Worm (Caenorhabditis elegans): Measurements from ENCODE around the gene crt-1.
A peak's percentile ranks its signal among the peaks of the same experiment; 100 is the strongest.

crt-1 gene

DNA sequence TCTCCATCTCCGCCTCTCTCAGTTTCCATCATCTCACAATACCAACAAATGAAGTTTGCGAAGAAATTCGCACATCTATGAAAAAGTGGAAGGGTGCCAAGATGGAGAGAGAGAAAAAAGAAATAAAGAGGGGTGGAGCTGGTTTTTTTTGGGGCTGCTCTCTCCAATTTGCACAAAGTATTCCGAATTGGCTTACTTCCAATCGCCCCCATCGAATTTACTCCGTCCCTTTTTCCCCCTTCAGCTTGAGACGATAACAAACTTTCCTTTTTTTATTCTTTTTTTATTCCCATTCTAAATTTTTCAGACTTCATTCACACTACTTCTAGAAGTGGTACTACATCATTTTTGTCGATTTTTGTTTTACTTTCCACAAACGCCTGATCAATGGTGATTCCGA is 30.8 kb upstream of the crt-1 start, which contains the start of gene exp-2:
TSS of gene exp-2 (plus strand) at position 301 of the 400 bp plus-strand sequence.
- TF ChIP-seq efl-3 (GFP tag; optimal IDR thresholded peaks at IDR 0.05) (no peak), lin-14 (GFP tag; optimal IDR thresholded peaks at IDR 0.05) (peak; percentile 18), blmp-1 (tag; optimal IDR thresholded peaks at IDR 0.05) (no peak), snu-23 (GFP tag; optimal IDR thresholded peaks at IDR 0.05) (no peak), alr-1 (tag; optimal IDR thresholded peaks at IDR 0.05; ENCODE audit: borderline replicate concordance) (no peak), mdl-1 (tag; optimal IDR thresholded peaks at IDR 0.05) (no peak)

DNA sequence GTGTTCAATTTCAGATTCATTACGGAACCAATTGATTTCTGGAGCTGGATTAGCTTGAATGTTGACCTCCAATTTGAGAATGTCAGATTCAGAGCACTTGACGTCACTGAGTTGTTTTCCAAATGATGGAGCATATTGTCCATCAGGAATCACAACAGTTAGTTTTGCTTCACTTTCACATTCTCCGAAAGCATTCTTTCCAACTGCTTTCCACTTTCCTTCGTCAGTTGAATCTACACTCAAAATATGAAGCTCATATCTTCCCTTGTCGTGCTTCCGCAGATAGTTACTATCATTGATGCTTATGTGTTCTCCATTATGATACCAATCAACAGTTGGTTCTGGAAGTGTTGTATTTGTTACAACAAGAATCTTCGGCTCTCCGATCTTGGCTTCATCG is 28.0 kb upstream of the crt-1 start:
- TF ChIP-seq nhr-20 (tag; optimal IDR thresholded peaks at IDR 0.05): no peak
- TF ChIP-seq efl-1 (optimal IDR thresholded peaks at IDR 0.05): no peak
- TF ChIP-seq efl-1 (GFP tag; optimal IDR thresholded peaks at IDR 0.05 in 1 of 2): peak in 1 of 2 experiments; percentile 49
- no peak for TF ChIP-seq ama-1 (optimal IDR thresholded peaks at IDR 0.05)
- TF ChIP-seq blmp-1 (tag; optimal IDR thresholded peaks at IDR 0.05): no peak
- TF ChIP-seq tlp-1 (tag; optimal IDR thresholded peaks at IDR 0.05): no peak

DNA sequence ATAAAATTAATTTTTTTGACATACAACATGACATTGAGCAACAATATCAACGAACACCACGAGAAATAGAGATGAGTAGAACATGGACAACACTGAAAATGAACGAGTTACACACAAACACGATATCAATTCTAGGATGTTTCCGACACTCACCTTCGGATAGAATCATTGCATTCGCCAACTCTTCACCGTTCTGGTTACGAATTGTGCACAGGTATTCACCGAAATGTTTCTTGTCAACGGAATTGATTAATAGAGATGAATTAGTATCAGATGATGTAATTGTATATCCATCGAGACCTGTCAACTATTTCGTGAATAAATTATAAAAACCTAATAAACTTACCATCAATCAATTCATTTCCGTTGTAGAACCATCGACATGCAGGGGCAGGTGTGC is 21.3 kb upstream of the crt-1 start:
- TF ChIP-seq lin-14 (GFP tag; optimal IDR thresholded peaks at IDR 0.05): no peak
- no peak for TF ChIP-seq nhr-19 (GFP tag; conservative IDR thresholded peaks at IDR 0.05)
- TF ChIP-seq ama-1 (optimal IDR thresholded peaks at IDR 0.05): no peak
- no peak for TF ChIP-seq fkh-8 (tag; optimal IDR thresholded peaks at IDR 0.05)
- no peak for TF ChIP-seq pax-3 (tag; optimal IDR thresholded peaks at IDR 0.05)
- no peak for TF ChIP-seq ceh-63 (GFP tag; optimal IDR thresholded peaks at IDR 0.05)
- TF ChIP-seq nhr-12 (tag; optimal IDR thresholded peaks at IDR 0.05): no peak
- TF ChIP-seq elt-2 (tag; optimal IDR thresholded peaks at IDR 0.05): no peak
- TF ChIP-seq unc-62 (GFP tag; optimal IDR thresholded peaks at IDR 0.05): no peak
- no peak for TF ChIP-seq isw-1 (GFP tag; IDR thresholded peaks at IDR 0.05)
- no peak for TF ChIP-seq unc-30 (tag; optimal IDR thresholded peaks at IDR 0.05)
- no peak for TF ChIP-seq rnt-1 (tag; optimal IDR thresholded peaks at IDR 0.05)

DNA sequence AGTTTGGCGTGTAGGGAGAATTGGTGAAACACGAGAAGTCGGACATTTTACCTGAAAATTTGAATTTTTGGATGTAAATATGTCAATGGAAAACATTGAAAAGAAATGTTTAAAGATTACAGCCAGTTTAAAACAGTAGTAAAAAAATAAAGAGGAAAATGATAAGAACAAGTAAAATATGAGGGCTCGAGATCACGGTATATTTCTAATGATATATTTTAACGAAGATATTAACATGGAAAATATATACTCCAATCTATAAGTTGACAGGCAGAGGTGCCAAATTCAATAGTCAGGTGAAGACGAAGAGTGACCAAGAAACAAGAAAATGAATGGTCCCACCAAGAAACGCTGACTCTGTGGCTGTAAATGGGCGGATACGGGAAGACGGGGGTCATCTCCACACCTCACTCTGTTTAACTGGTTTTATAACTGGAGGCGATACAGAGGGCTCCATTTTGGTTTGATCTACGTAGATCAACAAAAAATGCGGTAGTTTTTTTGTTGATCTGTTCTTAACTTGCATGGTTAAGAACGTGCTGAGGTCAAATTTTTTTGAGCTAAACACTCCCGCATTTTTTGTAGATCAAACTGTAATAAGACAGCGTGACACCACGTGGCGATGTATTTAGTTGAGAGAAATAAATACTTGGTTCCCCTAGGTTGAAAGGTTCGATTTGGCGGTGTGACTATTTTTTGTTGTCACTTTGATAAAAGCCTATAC is 20.0 kb upstream of the crt-1 start, which contains the start of gene ceh-49:
TSS of gene ceh-49 (minus strand) at position 51 of the 724 bp plus-strand sequence.
- TF ChIP-seq ztf-11 (tag; optimal IDR thresholded peaks at IDR 0.05) (no peak), nhr-90 (tag; optimal IDR thresholded peaks at IDR 0.05; ENCODE audit: poor library complexity) (no peak), mep-1 (tag; optimal IDR thresholded peaks at IDR 0.05) (no peak), egl-13 (tag; optimal IDR thresholded peaks at IDR 0.05) (no peak)

DNA sequence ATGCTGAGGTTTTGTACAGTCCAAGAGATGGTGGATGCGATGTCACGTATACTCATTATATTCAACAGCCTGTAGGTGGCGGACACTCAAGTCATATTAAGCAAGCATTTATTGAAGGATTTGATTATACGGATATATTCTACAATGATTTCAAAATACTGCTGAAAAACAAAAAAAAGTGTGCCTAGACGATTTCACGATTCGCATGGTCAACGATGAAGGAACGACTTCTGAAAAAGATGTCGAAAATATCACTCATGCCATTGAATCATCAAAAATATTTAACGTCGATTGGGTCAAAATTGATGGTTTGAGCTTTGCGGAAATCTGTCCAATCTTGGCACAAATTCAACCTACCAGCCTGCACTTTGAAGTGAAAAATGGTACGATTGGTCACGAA is 16.7 kb upstream of the crt-1 start:
- TF ChIP-seq nhr-237 (tag; optimal IDR thresholded peaks at IDR 0.05) (no peak), sptf-1 (tag; optimal IDR thresholded peaks at IDR 0.05) (no peak)

DNA sequence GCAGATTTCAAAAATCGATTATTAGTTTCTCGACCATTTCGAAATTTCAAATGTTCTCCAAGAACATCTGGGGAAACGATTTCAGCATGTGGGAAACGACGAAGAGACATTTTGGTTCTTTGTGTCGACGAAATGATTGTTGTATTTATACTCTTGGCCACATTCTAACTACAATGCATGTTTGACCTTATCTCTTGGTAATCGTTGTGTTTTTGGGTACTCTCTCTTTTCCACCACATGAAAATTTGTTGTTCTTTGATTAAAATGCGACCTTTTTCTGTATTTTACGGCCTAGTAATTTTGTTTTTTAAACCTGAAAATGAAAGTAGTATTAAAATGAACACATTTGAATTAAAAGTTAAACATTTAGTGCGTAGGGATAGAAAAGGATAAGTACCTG is 12.5 kb upstream of the crt-1 start, which contains the start of gene F17A9.5:
TSS of gene F17A9.5 (minus strand) at position 175 of the 400 bp plus-strand sequence.
- TF ChIP-seq efl-1 (optimal IDR thresholded peaks at IDR 0.05): no peak
- TF ChIP-seq efl-1 (GFP tag; optimal IDR thresholded peaks at IDR 0.05 in 1 of 2): peak in 1 of 2 experiments; percentile 81
- TF ChIP-seq mab-9 (GFP tag; IDR thresholded peaks at IDR 0.05): no peak
- TF ChIP-seq nhr-47 (tag; optimal IDR thresholded peaks at IDR 0.05): no peak
- TF ChIP-seq nhr-20 (tag; optimal IDR thresholded peaks at IDR 0.05): peak; percentile 53

DNA sequence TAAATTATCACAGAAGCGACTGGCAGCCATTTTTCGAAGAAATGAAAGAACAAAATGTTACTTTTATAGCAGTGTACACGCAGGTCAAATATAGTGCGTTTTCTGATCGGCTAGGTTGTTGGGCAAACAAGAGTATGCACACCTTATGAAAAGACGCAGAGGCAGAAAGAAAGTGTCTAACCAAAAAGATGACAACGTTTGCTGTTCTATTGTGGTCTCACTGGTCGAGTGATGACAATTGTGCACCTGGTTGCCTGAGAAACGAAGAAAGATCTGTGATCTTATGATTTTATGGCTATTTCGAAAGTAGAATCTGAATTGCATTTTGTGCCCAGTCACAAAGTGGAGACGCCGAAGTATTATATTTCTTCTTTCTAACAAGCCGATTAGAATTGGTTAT is 10.2 kb upstream of the crt-1 start, which contains the start of gene F17A9.4:
TSS of gene F17A9.4 (minus strand) at position 97 of the 400 bp plus-strand sequence.
- TF ChIP-seq C16A3.4 (tag; optimal IDR thresholded peaks at IDR 0.05): no peak
- TF ChIP-seq nhr-11 (tag; optimal IDR thresholded peaks at IDR 0.05): no peak
- TF ChIP-seq nhr-77 (tag; optimal IDR thresholded peaks at IDR 0.05): peak; percentile 0
- TF ChIP-seq ztf-11 (tag; optimal IDR thresholded peaks at IDR 0.05): no peak
- no peak for TF ChIP-seq ces-1 (GFP tag; optimal IDR thresholded peaks at IDR 0.05)
- peak; percentile 45 for TF ChIP-seq nhr-47 (tag; optimal IDR thresholded peaks at IDR 0.05)
- no peak for TF ChIP-seq nhr-12 (tag; optimal IDR thresholded peaks at IDR 0.05)
- no peak for TF ChIP-seq unc-30 (tag; optimal IDR thresholded peaks at IDR 0.05)
- no peak for TF ChIP-seq ama-1 (optimal IDR thresholded peaks at IDR 0.05)
- no peak for TF ChIP-seq pqm-1 (tag; optimal IDR thresholded peaks at IDR 0.05)
- no peak for TF ChIP-seq ets-5 (GFP tag; IDR thresholded peaks at IDR 0.05)
- no peak for TF ChIP-seq efl-3 (GFP tag; optimal IDR thresholded peaks at IDR 0.05)
- no peak for TF ChIP-seq C04F5.9 (tag; optimal IDR thresholded peaks at IDR 0.05)
- no peak for TF ChIP-seq zip-4 (GFP tag; optimal IDR thresholded peaks at IDR 0.05)
- TF ChIP-seq hlh-4 (tag; optimal IDR thresholded peaks at IDR 0.05): no peak
- TF ChIP-seq unc-62 (GFP tag; optimal IDR thresholded peaks at IDR 0.05): no peak
- TF ChIP-seq lsy-2 (tag; optimal IDR thresholded peaks at IDR 0.05): peak in 1 of 2 experiments; percentile 30
- no peak for TF ChIP-seq jun-1 (tag; optimal IDR thresholded peaks at IDR 0.05)

All from whole organism, L1 larva.